Fruit fly (Drosophila melanogaster): ENCODE measurements around the gene CG13067.
A peak's percentile ranks its signal among the peaks of the same experiment; 100 is the strongest.

CG13067 gene

dm6 chr3L:16270802-16271332 is at the start of gene CG13067, which contains the start of gene CG34248:
Gene CG13067, plus strand, starts transcription at chr3L:16271282.
Gene CG34248, minus strand, starts transcription at chr3L:16270902.
- no peak for TF ChIP-seq noc (tag; optimal IDR thresholded peaks at IDR 0.05)

dm6 chr3L:16221800-16222199 is 49.3 kb upstream of the CG13067 start:
- no peak for TF ChIP-seq noc (tag; optimal IDR thresholded peaks at IDR 0.05)

dm6 chr3L:16225175-16225574 is 45.9 kb upstream of the CG13067 start:
- TF ChIP-seq noc (tag; optimal IDR thresholded peaks at IDR 0.05), result no peak

DNA sequence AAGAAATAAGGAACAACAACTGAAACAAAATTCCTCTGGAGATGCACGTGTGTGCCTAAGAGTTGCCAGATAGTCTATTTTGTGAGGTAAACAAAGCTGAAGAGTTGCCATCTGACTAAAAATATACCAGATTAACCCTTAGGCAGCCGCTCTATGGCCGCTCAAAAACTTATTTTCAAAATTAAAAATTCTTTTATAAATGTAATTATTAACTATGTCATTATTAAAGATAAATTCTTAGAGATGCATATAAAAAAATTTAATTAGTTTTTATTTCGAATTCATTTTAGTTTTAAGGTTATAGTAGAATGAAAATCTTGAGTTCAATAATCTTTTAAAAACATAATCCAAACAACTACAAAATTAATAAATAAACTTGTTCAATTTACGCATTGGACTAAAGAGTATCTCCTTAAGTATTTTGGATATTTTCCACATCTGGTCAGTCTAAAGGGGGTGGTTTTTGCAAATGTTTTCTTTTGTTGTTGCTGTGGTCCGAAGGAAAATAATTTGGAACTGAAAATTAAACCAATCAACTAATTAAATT is 42.4 kb upstream of the CG13067 start, which contains the start of gene Tmx3:
Gene Tmx3 (plus strand): TSS at position 442 of the 547 bp plus-strand sequence.
- no peak for TF ChIP-seq noc (tag; optimal IDR thresholded peaks at IDR 0.05)

dm6 chr3L:16231857-16232256 is 39.2 kb upstream of the CG13067 start, which contains the start of the genes PDCD-5 and MED10:
Gene PDCD-5, minus strand, starts transcription at chr3L:16232038.
Gene MED10, plus strand, starts transcription at chr3L:16232084.
- no peak for TF ChIP-seq noc (tag; optimal IDR thresholded peaks at IDR 0.05)

dm6 chr3L:16232924-16233323 is 38.2 kb upstream of the CG13067 start, which contains the start of gene Hsc20:
Gene Hsc20, plus strand, starts transcription at chr3L:16233127.
- no peak for TF ChIP-seq noc (tag; optimal IDR thresholded peaks at IDR 0.05)

- TF ChIP-seq noc (tag; optimal IDR thresholded peaks at IDR 0.05), result peak; percentile 10
Measured at dm6 chr3L:16233850-16234494, 37.1 kb upstream of the CG13067 start.

DNA sequence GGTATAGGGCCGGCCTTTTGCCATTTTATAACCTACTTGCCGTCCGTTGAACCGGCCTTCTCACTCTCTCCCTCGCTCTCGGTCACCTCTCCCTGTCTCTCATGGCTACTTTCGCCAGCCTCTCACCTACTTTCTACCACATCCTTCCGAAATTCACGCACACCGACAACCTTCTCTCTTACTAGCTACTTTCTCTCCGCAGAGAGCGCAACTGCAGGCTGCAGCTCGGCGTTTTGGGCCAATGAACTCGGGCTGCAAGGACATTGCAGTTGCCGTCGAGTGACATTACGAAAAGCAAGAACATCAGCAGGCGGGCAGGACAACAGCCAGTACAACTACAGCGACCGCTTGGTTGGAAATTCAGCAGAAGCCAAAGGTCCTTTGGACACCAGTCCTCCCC is 29.8 kb upstream of the CG13067 start:
- TF ChIP-seq noc (tag; optimal IDR thresholded peaks at IDR 0.05), result no peak

- TF ChIP-seq noc (tag; optimal IDR thresholded peaks at IDR 0.05), result no peak
Measured at dm6 chr3L:16252255-16252654, 18.8 kb upstream of the CG13067 start, which contains the start of gene CG13055. Gene CG13055, minus strand, starts transcription at chr3L:16252355.

dm6 chr3L:16257118-16257627 is 13.9 kb upstream of the CG13067 start, which contains the start of gene CG13054:
Gene CG13054, minus strand, starts transcription at chr3L:16257191.
- no peak for TF ChIP-seq noc (tag; optimal IDR thresholded peaks at IDR 0.05)

DNA sequence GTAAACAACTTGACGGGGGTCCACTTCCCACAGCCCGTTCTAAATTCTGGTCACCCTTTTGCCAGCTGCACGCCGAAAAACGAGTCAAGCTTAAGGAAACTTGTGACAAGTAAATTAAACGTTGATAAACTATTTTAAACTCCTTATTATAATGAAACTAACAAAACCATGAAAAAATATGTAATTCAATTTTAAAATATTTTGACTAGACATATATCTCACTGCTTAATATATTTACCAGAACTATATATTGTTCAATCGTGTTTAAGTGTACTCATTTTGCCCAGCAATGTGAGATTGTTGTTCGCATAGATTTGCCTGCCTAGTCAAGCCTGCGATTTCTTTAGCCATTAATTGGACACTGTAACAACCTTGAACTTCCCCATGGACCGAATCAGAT is 11.5 kb upstream of the CG13067 start, which contains the start of gene CG13053:
Gene CG13053 (minus strand): TSS at position 171 of the 400 bp plus-strand sequence.
- no peak for TF ChIP-seq noc (tag; optimal IDR thresholded peaks at IDR 0.05)

DNA sequence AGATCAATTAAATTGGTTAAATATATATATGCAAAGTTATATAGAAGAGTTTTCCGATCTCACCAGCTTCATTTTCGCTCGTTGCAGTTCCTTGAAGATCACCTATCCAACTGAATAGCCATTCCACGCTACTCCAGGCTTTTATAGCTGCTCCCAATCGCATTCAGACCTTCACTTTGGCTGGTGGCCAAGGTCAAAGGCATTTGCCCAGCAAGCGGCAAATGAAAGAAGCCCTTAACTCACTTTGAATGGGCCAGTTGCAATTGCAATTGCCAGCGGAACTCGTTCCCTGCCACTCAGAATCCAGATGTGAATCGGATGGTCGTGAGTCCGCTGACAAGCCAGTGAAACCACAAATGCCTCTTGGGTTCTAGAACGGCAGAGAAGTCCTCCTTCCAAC is 9.6 kb upstream of the CG13067 start, which contains the start of gene CG34247:
Gene CG34247 (minus strand): TSS at position 101 of the 400 bp plus-strand sequence.
- TF ChIP-seq noc (tag; optimal IDR thresholded peaks at IDR 0.05), result no peak

dm6 chr3L:16262440-16262839 is 8.6 kb upstream of the CG13067 start, which contains the start of gene CG13071:
Gene CG13071, plus strand, starts transcription at chr3L:16262740.
- no peak for TF ChIP-seq noc (tag; optimal IDR thresholded peaks at IDR 0.05)

- TF ChIP-seq noc (tag; optimal IDR thresholded peaks at IDR 0.05), result no peak
Measured at dm6 chr3L:16263043-16263442, 8.0 kb upstream of the CG13067 start, which contains the start of gene CG13070. Gene CG13070, plus strand, starts transcription at chr3L:16263343.

DNA sequence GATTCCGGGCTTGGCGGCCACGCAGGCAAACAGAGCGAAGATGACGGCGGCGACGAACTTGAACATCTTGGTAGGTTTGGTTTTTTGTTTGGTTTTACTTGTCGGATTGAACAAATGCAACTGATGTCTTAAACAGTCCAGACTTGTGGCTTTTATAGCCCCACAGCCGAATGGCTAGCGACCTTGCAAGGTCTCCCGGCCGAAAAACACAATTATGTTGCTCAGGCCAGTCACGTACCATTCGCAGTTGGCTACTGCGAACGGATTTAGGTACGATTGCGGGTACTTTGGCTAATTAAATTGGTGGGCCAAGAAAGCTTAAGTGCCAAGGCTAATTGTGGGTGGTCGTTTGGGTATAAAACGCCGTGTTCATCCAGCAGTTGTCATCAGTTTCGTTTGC is 6.1 kb upstream of the CG13067 start, which contains the start of the genes CG13051 and CG13069:
Gene CG13051 (minus strand): TSS at position 101 of the 400 bp plus-strand sequence.
Gene CG13069 (plus strand): TSS at position 386 of the 400 bp plus-strand sequence.
- TF ChIP-seq noc (tag; optimal IDR thresholded peaks at IDR 0.05), result no peak

- no peak for TF ChIP-seq noc (tag; optimal IDR thresholded peaks at IDR 0.05)
Measured at dm6 chr3L:16268106-16268733, 2.9 kb upstream of the CG13067 start, which contains the start of gene CG4950. Gene CG4950, minus strand, starts transcription at chr3L:16268156.

Measured in whole organism, larva.